Fruit fly (Drosophila melanogaster): Measurements from ENCODE around the gene CG43251.
A peak's percentile ranks its signal among the peaks of the same experiment; 100 is the strongest.

Gene CG43251

dm6 chr3L:20787835-20788380 lies 29.2 kb downstream of the CG43251 start, which contains the start of gene CG11396:
CG11396 (minus strand) TSS chr3L:20788137.
- TF ChIP-seq Hr83 (GFP tag; optimal IDR thresholded peaks at IDR 0.05; ENCODE audit: poor library complexity, severe bottlenecking), result peak; percentile 74
- no peak for TF ChIP-seq rgr (GFP tag; optimal IDR thresholded peaks at IDR 0.05)
- no peak for TF ChIP-seq brk (GFP tag; optimal IDR thresholded peaks at IDR 0.05)

dm6 chr3L:20789299-20789698 lies 30.6 kb downstream of the CG43251 start:
- TF ChIP-seq Mio (GFP tag; optimal IDR thresholded peaks at IDR 0.05) (no peak), dmrt93B (GFP tag; optimal IDR thresholded peaks at IDR 0.05) (no peak), Hr78 (GFP tag; optimal IDR thresholded peaks at IDR 0.05) (no peak), N (GFP tag; optimal IDR thresholded peaks at IDR 0.05) (no peak), psq (GFP tag; optimal IDR thresholded peaks at IDR 0.05) (no peak), fru (GFP tag; optimal IDR thresholded peaks at IDR 0.05) (no peak), CrebA (GFP tag; optimal IDR thresholded peaks at IDR 0.05; ENCODE audit: borderline replicate concordance) (no peak), Myc (optimal IDR thresholded peaks at IDR 0.05) (no peak), woc (GFP tag; optimal IDR thresholded peaks at IDR 0.05) (no peak), br (GFP tag; optimal IDR thresholded peaks at IDR 0.05) (no peak), ey (GFP tag; optimal IDR thresholded peaks at IDR 0.05) (no peak), foxo (GFP tag; optimal IDR thresholded peaks at IDR 0.05) (no peak), CG32264 (GFP tag; optimal IDR thresholded peaks at IDR 0.05) (no peak), Hnf4 (GFP tag; optimal IDR thresholded peaks at IDR 0.05) (no peak)

- TF ChIP-seq CrebA (GFP tag; optimal IDR thresholded peaks at IDR 0.05; ENCODE audit: borderline replicate concordance) (no peak), usp (GFP tag; optimal IDR thresholded peaks at IDR 0.05) (no peak)
Observed at dm6 chr3L:20792693-20793092, 34.0 kb downstream of the CG43251 start, which contains the start of gene Six4. Six4 (minus strand) TSS chr3L:20792777.

- no peak for TF ChIP-seq tai (GFP tag; optimal IDR thresholded peaks at IDR 0.05)
- TF ChIP-seq psq (GFP tag; optimal IDR thresholded peaks at IDR 0.05), result no peak
- TF ChIP-seq Myc (optimal IDR thresholded peaks at IDR 0.05), result no peak
- TF ChIP-seq Hr78 (GFP tag; optimal IDR thresholded peaks at IDR 0.05), result no peak
- TF ChIP-seq dsf (GFP tag; optimal IDR thresholded peaks at IDR 0.05; ENCODE audit: borderline replicate concordance), result no peak
- no peak for TF ChIP-seq brk (GFP tag; optimal IDR thresholded peaks at IDR 0.05)
- TF ChIP-seq Jra (GFP tag; optimal IDR thresholded peaks at IDR 0.05), result no peak
- no peak for TF ChIP-seq Rel (GFP tag; optimal IDR thresholded peaks at IDR 0.05)
- no peak for TF ChIP-seq Rel (tag; optimal IDR thresholded peaks at IDR 0.05)
Observed at dm6 chr3L:20796757-20797156, 38.1 kb downstream of the CG43251 start.

DNA sequence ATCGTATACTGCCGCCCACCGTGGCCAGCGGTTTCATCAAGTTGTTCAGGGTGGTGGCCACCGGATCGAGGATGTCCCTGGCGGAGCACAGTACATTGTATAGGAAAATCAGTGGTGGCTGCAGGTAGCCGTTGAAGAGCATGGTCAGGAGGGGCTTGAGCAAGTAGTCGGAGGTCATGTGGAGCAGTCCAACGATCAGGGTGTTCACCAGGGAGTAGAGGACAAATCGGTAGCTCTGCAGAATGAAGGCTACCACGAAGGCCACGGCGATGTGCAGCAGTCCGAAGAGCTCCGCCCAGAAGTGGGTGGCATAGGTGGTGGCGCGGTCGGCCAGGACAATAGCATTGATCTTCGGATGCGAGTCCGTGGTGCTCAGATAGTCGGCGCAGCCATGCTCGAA lies 38.7 kb downstream of the CG43251 start:
- TF ChIP-seq Jra (GFP tag; optimal IDR thresholded peaks at IDR 0.05) (no peak), fru (GFP tag; optimal IDR thresholded peaks at IDR 0.05) (no peak), CG9705 (GFP tag; optimal IDR thresholded peaks at IDR 0.05) (no peak), sv (GFP tag; optimal IDR thresholded peaks at IDR 0.05) (no peak), dsf (GFP tag; optimal IDR thresholded peaks at IDR 0.05; ENCODE audit: borderline replicate concordance) (no peak), Abd-B (GFP tag; optimal IDR thresholded peaks at IDR 0.05) (no peak), sage (GFP tag; optimal IDR thresholded peaks at IDR 0.05) (no peak), Rel (GFP tag; optimal IDR thresholded peaks at IDR 0.05) (no peak), Rel (tag; optimal IDR thresholded peaks at IDR 0.05) (no peak), Vsx2 (GFP tag; optimal IDR thresholded peaks at IDR 0.05; ENCODE audit: partially characterized antibody) (no peak)

dm6 chr3L:20798325-20798846 lies 39.7 kb downstream of the CG43251 start, which contains the start of the genes CG3698 and tzn:
CG3698 (minus strand) TSS chr3L:20798375.
tzn (plus strand) TSS chr3L:20798645.
- TF ChIP-seq Hr83 (GFP tag; optimal IDR thresholded peaks at IDR 0.05; ENCODE audit: poor library complexity, severe bottlenecking) (peak; percentile 95), rgr (GFP tag; optimal IDR thresholded peaks at IDR 0.05) (peak; percentile 94), sv (GFP tag; optimal IDR thresholded peaks at IDR 0.05) (peak; percentile 78), HLH106 (tag; optimal IDR thresholded peaks at IDR 0.05) (peak; percentile 85), Mio (GFP tag; optimal IDR thresholded peaks at IDR 0.05) (no peak), CG9705 (GFP tag; optimal IDR thresholded peaks at IDR 0.05) (peak; percentile 95), fru (GFP tag; optimal IDR thresholded peaks at IDR 0.05) (no peak), OdsH (GFP tag; optimal IDR thresholded peaks at IDR 0.05) (peak; percentile 83), dmrt93B (GFP tag; optimal IDR thresholded peaks at IDR 0.05) (peak; percentile 97), Sp1 (GFP tag; optimal IDR thresholded peaks at IDR 0.05) (peak; percentile 85), Dfd (GFP tag; optimal IDR thresholded peaks at IDR 0.05) (no peak), psq (GFP tag; optimal IDR thresholded peaks at IDR 0.05) (peak; percentile 70), Myc (optimal IDR thresholded peaks at IDR 0.05) (peak; percentile 43), Rel (GFP tag; optimal IDR thresholded peaks at IDR 0.05) (peak; percentile 17), Rel (tag; optimal IDR thresholded peaks at IDR 0.05) (peak; percentile 85), CrebA (GFP tag; optimal IDR thresholded peaks at IDR 0.05; ENCODE audit: borderline replicate concordance) (no peak)
